Fruit fly (Drosophila melanogaster) whole organism: ENCODE results near the gene Appl.

ENCODE experiments used
- EcR ChIP-seq, 2 experiments: fragments of >200 bp; optimal IDR thresholded peaks; 2 replicates each; lab custom pipeline; 2017; ENCODE audit warnings: missing biosample characterization in 2 of 2, missing genetic modification characterization in 2 of 2, missing genetic modification reagents in 2 of 2
- usp ChIP-seq: fragments of >200 bp; optimal IDR thresholded peaks from 2 replicates; lab custom pipeline; 2017; ENCODE audit warnings: missing biosample characterization, missing genetic modification characterization, mixed read lengths

dm6 chrX:590479-590878 is 60.2 kb downstream of the Appl start:
- no peak for TF ChIP-seq usp (GFP tag; lab: Kevin White, UChicago)
- TF ChIP-seq EcR (GFP tag; optimal IDR thresholded peaks at IDR 0.05; lab: Kevin White, UChicago) = no peak
